Fruit fly (Drosophila melanogaster): Measurements from ENCODE around the gene corto.

Gene corto

DNA sequence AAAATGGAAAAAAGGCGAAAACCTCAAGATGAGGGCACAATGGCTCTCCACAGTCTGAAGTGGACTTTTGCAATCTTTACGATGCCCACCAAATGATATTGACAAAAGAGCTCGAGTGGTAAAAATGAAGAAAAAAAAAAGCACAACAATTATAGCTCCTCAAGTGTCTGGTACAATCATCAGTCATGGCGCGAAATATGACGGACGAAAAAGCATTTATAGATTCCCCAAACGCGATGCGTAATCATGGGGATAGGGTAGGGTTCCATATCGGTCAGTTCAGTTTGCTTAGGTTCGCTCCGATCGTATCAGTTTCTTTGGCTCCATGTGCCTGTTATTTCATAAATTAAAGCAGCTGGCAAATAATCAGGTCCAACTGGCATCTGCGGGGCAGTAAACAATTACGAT lies 23.6 kb downstream of the corto start:
- no peak for TF ChIP-seq pan (optimal IDR thresholded peaks at IDR 0.05)
- no peak for TF ChIP-seq psq (optimal IDR thresholded peaks at IDR 0.05)
- no peak for TF ChIP-seq CG8478 (optimal IDR thresholded peaks at IDR 0.05)
- no peak for TF ChIP-seq EcR (GFP tag; optimal IDR thresholded peaks at IDR 0.05)
- TF ChIP-seq Dll (optimal IDR thresholded peaks at IDR 0.05) = no peak
- no peak for TF ChIP-seq usp (GFP tag; optimal IDR thresholded peaks at IDR 0.05)

DNA sequence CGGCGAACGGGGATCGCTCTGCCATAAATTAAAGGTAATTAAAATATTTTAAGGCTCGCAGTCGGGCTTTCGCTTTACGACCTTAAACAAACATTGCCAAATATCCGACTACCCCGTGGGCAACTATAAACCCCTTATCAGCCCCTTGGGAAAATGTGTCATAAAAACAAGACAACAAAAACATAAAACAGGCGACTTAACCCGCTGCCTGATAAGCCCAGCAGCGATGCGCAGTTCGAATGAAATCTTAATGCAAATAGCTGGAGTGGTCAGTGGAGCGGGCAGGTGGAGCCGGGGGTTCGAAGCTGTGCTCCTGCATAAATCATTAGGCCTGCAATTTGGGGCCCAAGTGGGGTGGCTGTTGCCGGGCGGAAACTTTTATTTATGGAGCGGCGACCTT lies 24.4 kb downstream of the corto start:
- TF ChIP-seq CG8478 (optimal IDR thresholded peaks at IDR 0.05) (no peak), usp (GFP tag; optimal IDR thresholded peaks at IDR 0.05) (no peak), Dll (optimal IDR thresholded peaks at IDR 0.05) (no peak), pan (optimal IDR thresholded peaks at IDR 0.05) (no peak), EcR (GFP tag; optimal IDR thresholded peaks at IDR 0.05) (no peak), psq (optimal IDR thresholded peaks at IDR 0.05) (no peak)

DNA sequence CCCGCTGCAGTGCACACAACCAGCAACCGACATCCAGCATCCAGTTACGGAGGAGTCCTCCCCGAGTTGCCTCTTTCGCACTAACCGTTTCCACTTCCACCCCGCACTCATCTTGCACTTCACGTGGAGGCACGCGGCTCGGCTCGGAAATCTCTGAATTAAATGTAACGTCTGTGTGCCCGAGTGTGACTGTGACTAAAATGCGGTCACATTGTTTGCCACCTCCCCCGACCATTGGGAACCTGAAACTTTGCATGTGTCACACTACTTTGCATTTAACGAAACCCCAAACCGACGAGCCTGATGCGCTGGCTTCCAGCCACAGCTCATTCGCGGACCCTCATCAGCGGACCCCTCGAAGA lies 25.6 kb downstream of the corto start:
- TF ChIP-seq psq (optimal IDR thresholded peaks at IDR 0.05) = no peak
- TF ChIP-seq pan (optimal IDR thresholded peaks at IDR 0.05) = no peak
- no peak for TF ChIP-seq Dll (optimal IDR thresholded peaks at IDR 0.05)
- TF ChIP-seq CG8478 (optimal IDR thresholded peaks at IDR 0.05) = no peak
- no peak for TF ChIP-seq EcR (GFP tag; optimal IDR thresholded peaks at IDR 0.05)
- no peak for TF ChIP-seq usp (GFP tag; optimal IDR thresholded peaks at IDR 0.05)

DNA sequence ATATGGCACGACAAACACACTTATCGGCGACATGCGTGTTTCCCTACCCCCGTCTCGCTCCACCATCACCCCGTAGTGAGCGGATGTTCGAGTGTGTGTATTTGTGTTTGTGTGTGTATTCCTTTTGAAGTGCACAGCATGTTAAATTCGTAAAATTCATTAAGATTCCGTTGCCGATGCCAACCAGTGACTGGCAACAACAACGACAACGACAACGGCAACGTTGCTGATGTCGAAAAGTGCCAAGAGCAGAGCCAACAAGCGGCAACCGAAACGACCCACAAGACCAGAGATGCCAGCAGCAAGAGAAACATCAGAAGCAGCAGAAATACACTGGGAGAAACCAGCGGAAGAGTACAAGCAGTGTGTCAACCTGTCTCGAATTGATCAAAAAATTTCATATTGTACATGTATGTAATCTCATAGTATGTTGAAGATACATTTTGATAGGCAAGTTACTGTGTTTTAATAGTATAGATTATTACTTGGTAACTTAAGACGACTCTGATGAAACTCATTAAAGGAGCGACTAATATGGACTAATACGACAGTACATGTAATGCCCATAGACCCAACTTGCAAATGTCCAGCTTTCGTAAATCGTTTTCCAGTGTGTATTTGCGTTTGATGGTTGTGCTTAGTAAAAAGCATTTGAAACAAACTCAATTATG lies 26.1 kb downstream of the corto start:
- no peak for TF ChIP-seq CG8478 (optimal IDR thresholded peaks at IDR 0.05)
- TF ChIP-seq usp (GFP tag; optimal IDR thresholded peaks at IDR 0.05) = no peak
- no peak for TF ChIP-seq Dll (optimal IDR thresholded peaks at IDR 0.05)
- no peak for TF ChIP-seq psq (optimal IDR thresholded peaks at IDR 0.05)
- no peak for TF ChIP-seq pan (optimal IDR thresholded peaks at IDR 0.05)
- TF ChIP-seq EcR (GFP tag; optimal IDR thresholded peaks at IDR 0.05) = no peak

DNA sequence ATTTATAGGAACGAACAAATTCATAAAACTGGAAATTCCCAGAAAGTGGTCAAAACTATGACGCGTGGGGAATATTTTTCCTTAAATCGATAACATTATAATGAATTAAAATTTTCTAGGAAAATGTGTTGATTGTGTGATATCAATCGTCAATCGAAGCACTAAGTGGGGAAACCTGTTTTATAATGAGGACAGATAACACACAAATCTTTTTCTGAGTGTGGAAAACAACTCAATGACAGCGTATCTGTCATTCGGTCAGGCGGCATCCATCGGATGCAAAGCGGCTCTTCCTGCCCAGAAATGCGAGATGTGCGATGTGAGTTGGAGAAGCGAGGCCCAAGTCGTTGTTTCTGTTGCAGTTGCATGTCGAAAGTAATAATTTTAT lies 26.6 kb downstream of the corto start:
- TF ChIP-seq usp (GFP tag; optimal IDR thresholded peaks at IDR 0.05) (no peak), pan (optimal IDR thresholded peaks at IDR 0.05) (no peak), Dll (optimal IDR thresholded peaks at IDR 0.05) (no peak), EcR (GFP tag; optimal IDR thresholded peaks at IDR 0.05) (no peak), CG8478 (optimal IDR thresholded peaks at IDR 0.05) (no peak), psq (optimal IDR thresholded peaks at IDR 0.05) (no peak)

DNA sequence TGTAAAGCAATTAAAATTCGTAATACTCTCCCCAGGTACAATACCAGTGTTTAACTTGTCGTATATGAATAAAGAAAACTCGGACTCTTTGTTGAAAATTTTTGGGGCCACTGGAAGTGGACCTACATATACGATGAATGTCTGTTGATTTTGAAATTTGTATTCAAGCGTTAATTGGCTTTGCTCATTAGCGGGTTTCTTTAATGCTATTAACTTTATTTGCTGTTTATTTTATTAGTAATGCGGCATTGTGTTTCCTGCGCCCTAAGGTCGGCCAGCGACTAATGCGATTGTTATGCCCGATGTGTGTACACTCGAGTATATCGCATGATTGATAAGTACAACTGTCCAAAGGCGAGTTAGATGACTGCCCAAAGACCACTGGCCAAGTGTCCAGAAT lies 27.6 kb downstream of the corto start:
- TF ChIP-seq psq (optimal IDR thresholded peaks at IDR 0.05) = no peak
- no peak for TF ChIP-seq pan (optimal IDR thresholded peaks at IDR 0.05)
- no peak for TF ChIP-seq EcR (GFP tag; optimal IDR thresholded peaks at IDR 0.05)
- no peak for TF ChIP-seq usp (GFP tag; optimal IDR thresholded peaks at IDR 0.05)
- TF ChIP-seq Dll (optimal IDR thresholded peaks at IDR 0.05) = no peak
- TF ChIP-seq CG8478 (optimal IDR thresholded peaks at IDR 0.05) = no peak

DNA sequence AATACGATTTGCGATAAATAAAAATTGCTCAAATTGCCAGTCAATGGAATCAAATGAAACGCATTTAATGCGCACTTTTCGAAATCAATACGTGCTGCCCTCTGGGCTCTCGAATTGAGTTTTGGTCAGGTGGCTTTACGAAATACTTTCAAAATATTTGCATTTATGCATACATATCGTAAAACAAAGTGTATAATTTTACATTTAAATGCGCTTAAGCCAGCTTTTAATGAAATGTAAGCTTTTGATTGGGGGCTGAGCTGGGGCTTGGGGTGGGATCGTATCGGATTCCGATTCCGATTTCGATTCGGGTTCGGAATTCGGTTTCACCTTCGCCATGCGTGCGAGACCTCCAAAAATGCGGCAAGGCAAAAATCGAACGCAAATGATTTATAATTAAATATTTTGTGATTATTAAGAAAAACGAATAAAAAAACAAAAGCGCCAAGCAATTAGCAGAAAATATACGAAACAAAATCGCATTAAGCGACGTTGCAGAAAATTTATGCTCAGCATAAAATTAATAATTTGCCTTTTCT lies 28.5 kb downstream of the corto start:
- TF ChIP-seq Dll (optimal IDR thresholded peaks at IDR 0.05) = no peak
- no peak for TF ChIP-seq usp (GFP tag; optimal IDR thresholded peaks at IDR 0.05)
- TF ChIP-seq psq (optimal IDR thresholded peaks at IDR 0.05) = no peak
- no peak for TF ChIP-seq pan (optimal IDR thresholded peaks at IDR 0.05)
- TF ChIP-seq EcR (GFP tag; optimal IDR thresholded peaks at IDR 0.05) = no peak
- TF ChIP-seq CG8478 (optimal IDR thresholded peaks at IDR 0.05) = no peak

DNA sequence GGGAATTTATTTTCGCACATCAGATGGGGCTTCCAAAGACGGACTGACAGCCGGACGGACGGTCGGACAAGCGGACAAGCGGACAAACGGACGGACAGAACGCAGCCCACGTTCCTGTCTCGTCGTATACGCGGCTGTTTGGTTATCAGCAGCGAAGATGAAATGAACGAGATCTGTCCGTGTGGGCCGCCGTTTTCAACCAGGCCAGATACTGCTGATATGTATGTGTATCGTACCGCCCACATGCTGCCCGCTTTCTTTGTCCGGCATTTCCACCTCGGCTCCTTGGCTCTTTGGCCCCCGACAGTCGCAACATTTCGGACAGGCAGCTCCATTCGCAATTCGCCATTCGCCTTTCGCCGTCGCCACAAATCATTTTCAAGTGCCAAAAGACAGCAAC lies 29.6 kb downstream of the corto start:
- TF ChIP-seq CG8478 (optimal IDR thresholded peaks at IDR 0.05) = no peak
- TF ChIP-seq usp (GFP tag; optimal IDR thresholded peaks at IDR 0.05) = no peak

DNA sequence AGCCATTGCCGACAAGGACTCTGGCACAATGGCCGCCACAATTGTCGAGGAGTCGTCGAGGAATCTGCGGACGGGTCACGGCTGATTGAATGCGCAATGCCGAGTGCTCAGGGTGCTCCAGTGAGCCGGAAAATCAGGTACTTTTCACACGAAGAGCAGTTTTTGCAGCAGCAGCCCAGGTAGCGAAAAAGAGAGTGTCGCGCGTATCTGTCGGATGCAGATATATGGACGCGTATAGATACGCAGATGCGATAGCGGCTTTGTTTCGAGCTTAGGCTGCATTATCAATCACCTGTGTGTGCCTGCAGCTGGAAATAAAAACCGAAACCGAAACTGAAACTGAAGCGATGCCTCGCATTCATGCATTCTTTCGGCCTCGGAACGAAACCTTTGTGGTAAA lies 30.9 kb downstream of the corto start:
- no peak for TF ChIP-seq EcR (GFP tag; optimal IDR thresholded peaks at IDR 0.05)
- TF ChIP-seq usp (GFP tag; optimal IDR thresholded peaks at IDR 0.05) = no peak
- TF ChIP-seq CG8478 (optimal IDR thresholded peaks at IDR 0.05) = no peak
- TF ChIP-seq pan (optimal IDR thresholded peaks at IDR 0.05) = no peak
- TF ChIP-seq psq (optimal IDR thresholded peaks at IDR 0.05) = no peak
- no peak for TF ChIP-seq Dll (optimal IDR thresholded peaks at IDR 0.05)

DNA sequence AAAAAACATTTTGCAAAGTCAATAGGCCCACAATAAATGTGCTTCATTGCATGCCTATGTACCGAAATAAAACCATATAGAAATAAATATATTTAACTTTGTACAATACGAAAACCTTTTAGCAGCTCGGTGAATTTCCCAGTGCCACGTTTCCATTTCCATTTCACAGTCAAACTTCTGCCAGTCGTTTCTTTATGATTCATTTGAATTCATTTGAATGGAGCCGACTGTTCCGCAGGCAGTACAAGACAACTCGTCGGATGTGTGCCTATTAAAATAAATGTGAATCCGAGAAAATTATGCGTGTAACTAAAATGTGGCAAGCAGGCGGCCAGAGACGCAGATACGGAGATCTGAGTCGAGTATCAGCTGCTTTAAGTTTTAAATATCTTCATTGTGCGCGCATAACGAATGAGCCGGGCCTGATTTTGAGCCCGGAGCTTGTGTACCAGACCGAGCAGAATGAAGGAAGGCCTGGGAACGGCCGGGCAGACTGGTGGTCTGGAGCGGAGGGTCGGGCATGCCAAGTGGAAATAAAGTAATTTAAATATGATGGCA lies 31.4 kb downstream of the corto start:
- TF ChIP-seq psq (optimal IDR thresholded peaks at IDR 0.05) (no peak), EcR (GFP tag; optimal IDR thresholded peaks at IDR 0.05) (no peak)

DNA sequence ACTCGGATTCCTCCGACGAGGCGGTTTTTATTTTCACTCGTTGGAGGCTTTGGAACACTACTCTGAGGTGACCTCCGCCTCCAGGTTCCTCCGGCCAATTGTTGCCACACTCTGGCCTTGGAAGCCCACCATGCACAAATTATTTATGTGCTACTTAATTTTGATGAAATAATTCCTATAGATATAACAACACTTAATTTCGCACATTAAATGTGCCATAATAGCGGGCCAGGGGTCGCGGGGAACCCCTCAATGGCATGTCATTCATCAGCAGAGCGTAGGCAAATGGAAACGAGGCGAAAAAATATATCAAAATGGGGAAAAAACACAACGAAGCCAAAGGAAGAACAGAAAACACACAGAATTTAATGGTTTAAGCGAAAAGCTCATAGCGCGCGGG lies 32.1 kb downstream of the corto start:
- TF ChIP-seq psq (optimal IDR thresholded peaks at IDR 0.05) (no peak), pan (optimal IDR thresholded peaks at IDR 0.05) (no peak), Dll (optimal IDR thresholded peaks at IDR 0.05) (no peak), CG8478 (optimal IDR thresholded peaks at IDR 0.05) (no peak), usp (GFP tag; optimal IDR thresholded peaks at IDR 0.05) (no peak), EcR (GFP tag; optimal IDR thresholded peaks at IDR 0.05) (no peak)

DNA sequence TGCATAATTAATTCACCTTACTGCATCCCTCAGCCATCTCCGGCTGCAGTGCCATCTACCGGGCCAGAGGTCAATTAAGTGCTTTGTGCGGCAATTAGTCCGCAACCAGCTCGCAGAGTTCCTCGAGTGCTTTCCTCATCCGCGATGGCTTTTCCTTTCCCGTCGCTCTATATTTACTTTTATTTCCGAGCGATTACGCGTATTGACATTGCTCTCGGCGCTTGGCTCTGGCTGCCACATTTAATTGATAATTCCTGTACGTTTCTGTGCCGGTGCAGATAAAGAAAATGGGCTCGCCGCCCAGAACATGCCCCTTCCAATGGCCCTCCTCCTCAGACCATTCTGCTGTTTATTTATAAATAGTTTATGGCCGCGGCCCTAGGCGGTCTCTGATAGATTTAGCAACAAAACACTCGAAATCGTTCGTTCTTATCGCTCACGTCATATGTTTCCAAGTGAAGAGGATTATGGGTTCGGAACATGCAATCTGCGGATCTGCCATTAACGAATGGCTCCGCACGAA lies 33.2 kb downstream of the corto start:
- no peak for TF ChIP-seq EcR (GFP tag; optimal IDR thresholded peaks at IDR 0.05)
- TF ChIP-seq CG8478 (optimal IDR thresholded peaks at IDR 0.05) = no peak
- TF ChIP-seq usp (GFP tag; optimal IDR thresholded peaks at IDR 0.05) = no peak
- TF ChIP-seq pan (optimal IDR thresholded peaks at IDR 0.05) = no peak
- no peak for TF ChIP-seq Dll (optimal IDR thresholded peaks at IDR 0.05)
- TF ChIP-seq psq (optimal IDR thresholded peaks at IDR 0.05) = no peak

DNA sequence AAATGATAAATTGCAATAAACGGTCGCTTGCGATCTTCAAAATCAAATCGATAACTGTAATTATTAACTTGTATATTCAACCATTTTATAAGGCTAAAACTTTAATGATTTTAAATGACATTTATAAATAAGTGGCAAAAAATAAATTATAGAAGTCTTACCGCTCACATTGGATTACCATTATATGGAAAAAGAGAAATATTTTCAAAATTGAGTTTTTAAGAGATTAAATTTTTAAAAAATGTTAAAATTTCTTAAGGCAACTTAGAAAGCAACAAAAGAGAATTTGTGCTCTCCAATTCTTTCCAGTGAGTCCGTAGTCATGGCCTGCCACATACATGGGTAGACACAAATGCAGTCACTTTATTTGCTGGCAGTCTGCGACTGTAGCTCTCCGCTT lies 34.0 kb downstream of the corto start:
- TF ChIP-seq pan (optimal IDR thresholded peaks at IDR 0.05) (no peak), CG8478 (optimal IDR thresholded peaks at IDR 0.05) (no peak), psq (optimal IDR thresholded peaks at IDR 0.05) (no peak), Dll (optimal IDR thresholded peaks at IDR 0.05) (no peak)

Data from whole organism.